Fruit fly (Drosophila melanogaster) whole organism, wandering third instar larva: ENCODE measurements around the gene pic.

ENCODE experiments used
- Dfd ChIP-seq: fragments of >200 bp; optimal IDR thresholded peaks from 2 replicates; lab custom pipeline; 2017; ENCODE audit warnings: missing biosample characterization, missing genetic modification characterization
- Myc ChIP-seq: fragments of >200 bp; optimal IDR thresholded peaks from 2 replicates; lab custom pipeline; 2017
- N ChIP-seq: fragments of >200 bp; optimal IDR thresholded peaks from 2 replicates; lab custom pipeline; 2018; ENCODE audit warnings: missing biosample characterization, missing external identifiers, missing genetic modification characterization
- Vsx2 ChIP-seq: fragments of 200-300, 225-300 bp; sonication (Bioruptor generic); optimal IDR thresholded peaks from 2 replicates; lab custom pipeline; 2018; ENCODE audit warnings: missing biosample characterization, missing genetic modification characterization; ENCODE audit not compliant: partially characterized antibody
- br ChIP-seq: fragments of 200-800 bp; sonication (Bioruptor generic); optimal IDR thresholded peaks from 2 replicates; lab custom pipeline; 2016; ENCODE audit warnings: missing biosample characterization, missing genetic modification characterization
- dmrt93B ChIP-seq: fragments of 200-800 bp; sonication (Bioruptor generic); optimal IDR thresholded peaks from 2 replicates; lab custom pipeline; 2018; ENCODE audit warnings: missing biosample characterization, mild to moderate bottlenecking, missing genetic modification characterization
- jim ChIP-seq: fragments of 175-275, 200-325 bp; sonication (Bioruptor generic); optimal IDR thresholded peaks from 2 replicates; lab custom pipeline; 2016; ENCODE audit warnings: missing biosample characterization, mild to moderate bottlenecking, missing genetic modification characterization
- psq ChIP-seq: fragments of 200-800 bp; sonication (Bioruptor generic); optimal IDR thresholded peaks from 3 replicates; lab custom pipeline; 2017; ENCODE audit warnings: missing biosample characterization, mild to moderate bottlenecking, missing genetic modification characterization, moderate library complexity
- sage ChIP-seq: fragments of 200-800 bp; sonication (Bioruptor generic); optimal IDR thresholded peaks from 2 replicates; lab custom pipeline; 2016; ENCODE audit warnings: missing biosample characterization, mild to moderate bottlenecking, missing genetic modification characterization
- woc ChIP-seq: sonication (Bioruptor generic); optimal IDR thresholded peaks from 2 replicates; lab custom pipeline; 2016; ENCODE audit warnings: missing biosample characterization, mild to moderate bottlenecking, missing genetic modification characterization

- TF ChIP-seq br = no peak
- no peak for TF ChIP-seq N
- no peak for TF ChIP-seq sage (GFP tag; lab: Kevin White, UChicago)
- no peak for TF ChIP-seq psq
- TF ChIP-seq Dfd = no peak
- TF ChIP-seq dmrt93B = no peak
- TF ChIP-seq Myc = peak; percentile 96
- TF ChIP-seq Vsx2 = no peak
- TF ChIP-seq jim (GFP tag; lab: Kevin White, UChicago) = no peak
- no peak for TF ChIP-seq woc (GFP tag; lab: Kevin White, UChicago)
Observed at dm6 chr3R:13078263-13078662, 26.2 kb downstream of the pic start.
